Worm (Caenorhabditis elegans) whole organism, young adult: Measurements from ENCODE around the gene C06A8.8.

Experiments
- F23B12.7 ChIP-seq: sonication (generic microtip); optimal IDR thresholded peaks from 2 replicates; lab custom pipeline; 2017; ENCODE audit warnings: missing genetic modification characterization, mild to moderate bottlenecking, missing compliant biosample characterization, antibody characterized with exemption, moderate library complexity; ENCODE audit not compliant: insufficient read depth
- repo-1 ChIP-seq: sonication (generic microtip); optimal IDR thresholded peaks from 2 replicates; lab custom pipeline; 2017; ENCODE audit warnings: mild to moderate bottlenecking, missing genetic modification characterization, missing compliant biosample characterization
- unc-130 ChIP-seq: sonication (generic microtip); optimal IDR thresholded peaks from 2 replicates; lab custom pipeline; 2016; ENCODE audit warnings: missing genetic modification reagents, missing genetic modification characterization, missing compliant biosample characterization

- TF ChIP-seq F23B12.7 (tag; lab: Kevin White, UChicago) (no peak), unc-130 (no peak), repo-1 (no peak)
These were observed 23.5 kb upstream of the C06A8.8 start for ce11 chrII:7795299-7795698.
